Fruit fly (Drosophila melanogaster) whole organism, embryonic: ENCODE measurements around the gene CG34057.

ENCODE experiments used
- ATbp ChIP-seq: fragments of 200-800 bp; sonication (Bioruptor generic); optimal IDR thresholded peaks from 2 replicates; lab custom pipeline; 2017; ENCODE audit warnings: missing biosample characterization, mild to moderate bottlenecking, missing genetic modification characterization, missing genetic modification reagents
- Asciz ChIP-seq: fragments of 200-800 bp; sonication (Bioruptor generic); optimal IDR thresholded peaks from 2 replicates; lab custom pipeline; 2017; ENCODE audit warnings: missing biosample characterization, mild to moderate bottlenecking, missing genetic modification characterization, missing genetic modification reagents
- CG10565 ChIP-seq: fragments of 200-800 bp; sonication (Bioruptor generic); optimal IDR thresholded peaks from 3 replicates; lab custom pipeline; 2016; ENCODE audit warnings: missing biosample characterization, mild to moderate bottlenecking, missing genetic modification characterization
- CG11456 ChIP-seq: fragments of 200-800 bp; sonication (Bioruptor generic); IDR thresholded peaks from 3 replicates; pipeline ENCODE4 v1.3.6; 2022; ENCODE audit warnings: missing biosample characterization, missing genetic modification characterization
- CG14014 ChIP-seq: fragments of 200-800 bp; sonication (Bioruptor generic); IDR thresholded peaks from 2 replicates; pipeline ENCODE4 v1.3.6; 2022; ENCODE audit warnings: missing biosample characterization, missing genetic modification characterization
- CG17361 ChIP-seq: fragments of 200-800 bp; sonication (Bioruptor generic); IDR thresholded peaks from 3 replicates; pipeline ENCODE4 v1.3.6; 2022; ENCODE audit warnings: missing biosample characterization, missing genetic modification characterization
- CG2712 ChIP-seq: fragments of 200-800 bp; optimal IDR thresholded peaks from 3 replicates; lab custom pipeline; 2019; ENCODE audit warnings: missing biosample characterization, mild to moderate bottlenecking, missing genetic modification characterization, moderate library complexity
- CG30403 ChIP-seq: fragments of 200-800 bp; sonication (Bioruptor generic); optimal IDR thresholded peaks from 3 replicates; lab custom pipeline; 2016; ENCODE audit warnings: missing biosample characterization, missing genetic modification characterization
- CG4820 ChIP-seq: fragments of 200-800 bp; sonication (Bioruptor generic); optimal IDR thresholded peaks from 3 replicates; lab custom pipeline; 2016; ENCODE audit warnings: missing biosample characterization, missing genetic modification characterization
- CG6175 ChIP-seq: fragments of 200-800 bp; sonication (Bioruptor generic); IDR thresholded peaks from 3 replicates; pipeline ENCODE4 v1.3.6; 2022; ENCODE audit warnings: missing biosample characterization, missing genetic modification characterization
- CG7372 ChIP-seq: fragments of 200-800 bp; sonication (Bioruptor generic); IDR thresholded peaks from 2 replicates; pipeline ENCODE4 v1.3.6; 2022; ENCODE audit warnings: missing biosample characterization, missing genetic modification characterization
- CG9932 ChIP-seq: fragments of 200-800 bp; sonication (Bioruptor generic); IDR thresholded peaks from 2 replicates; pipeline ENCODE4 v1.3.6; 2022; ENCODE audit warnings: missing biosample characterization, missing genetic modification characterization
- CTCF ChIP-seq: fragments of 200-800 bp; sonication (Bioruptor generic); optimal IDR thresholded peaks from 2 replicates; lab custom pipeline; 2017; ENCODE audit warnings: missing biosample characterization, mild to moderate bottlenecking, missing genetic modification characterization, moderate library complexity
- Dfd ChIP-seq, 2 experiments: fragments of >200 bp; optimal IDR thresholded peaks; 2 replicates each; lab custom pipeline; 2017; ENCODE audit warnings: missing biosample characterization in 2 of 2, missing genetic modification characterization in 2 of 2
- Ets65A ChIP-seq: fragments of 200-800 bp; sonication (Bioruptor generic); peaks from one replicate; lab custom pipeline; 2016; ENCODE audit warnings: missing biosample characterization, missing genetic modification characterization
- Lpt ChIP-seq: fragments of >200 bp; optimal IDR thresholded peaks from 2 replicates; lab custom pipeline; 2018; ENCODE audit warnings: missing biosample characterization, missing genetic modification characterization
- Max ChIP-seq: fragments of 200-800 bp; sonication (Bioruptor generic); optimal IDR thresholded peaks from 2 replicates; lab custom pipeline; 2016; ENCODE audit warnings: missing biosample characterization, mild to moderate bottlenecking, missing genetic modification characterization
- Med ChIP-seq: fragments of 200-800 bp; sonication (Bioruptor generic); peaks from one replicate; lab custom pipeline; 2016; ENCODE audit warnings: missing biosample characterization, missing genetic modification characterization, mild to moderate bottlenecking, inconsistent platforms, moderate library complexity
- Nf-YA ChIP-seq: fragments of 200-800 bp; sonication (Bioruptor generic); IDR thresholded peaks from 2 replicates; pipeline ENCODE4 v1.3.6; 2022; ENCODE audit warnings: missing biosample characterization, missing genetic modification characterization
- Rfx ChIP-seq: fragments of 200-800 bp; sonication (Bioruptor generic); IDR thresholded peaks from 2 replicates; pipeline ENCODE4 v1.3.6; 2022; ENCODE audit warnings: missing biosample characterization, missing genetic modification characterization
- Side ChIP-seq: fragments of 200-800 bp; sonication (Bioruptor generic); optimal IDR thresholded peaks from 2 replicates; lab custom pipeline; 2016; ENCODE audit warnings: missing biosample characterization, missing genetic modification characterization
- Trl ChIP-seq, 3 experiments: fragments of >200 bp in 2 of 3; fragments of 200-800 bp in 1 of 3; sonication (Bioruptor generic) in 1 of 3; optimal IDR thresholded peaks; 2 replicates in 1 of 3; 3 replicates in 2 of 3; lab custom pipeline; 2016 to 2017; ENCODE audit warnings: missing biosample characterization in 1 of 3, missing genetic modification characterization in 1 of 3
- YL-1 ChIP-seq: fragments of 200-800 bp; sonication (Bioruptor generic); optimal IDR thresholded peaks from 3 replicates; lab custom pipeline; 2017; ENCODE audit warnings: missing biosample characterization, mild to moderate bottlenecking, missing genetic modification characterization
- ash1 ChIP-seq: fragments of 200-800 bp; sonication (Bioruptor generic); optimal IDR thresholded peaks from 2 replicates; lab custom pipeline; 2018; ENCODE audit warnings: missing biosample characterization, mild to moderate bottlenecking, missing genetic modification characterization
- bab2 ChIP-seq: fragments of 200-800 bp; sonication (Bioruptor generic); optimal IDR thresholded peaks from 2 replicates; lab custom pipeline; 2016; ENCODE audit warnings: missing biosample characterization, missing genetic modification characterization
- bsh ChIP-seq, 2 experiments: fragments of 200-800 bp; sonication (Bioruptor generic); optimal IDR thresholded peaks; 2 replicates each; lab custom pipeline; 2017 to 2018; ENCODE audit warnings: mild to moderate bottlenecking in 2 of 2, missing biosample characterization in 2 of 2, missing genetic modification characterization in 2 of 2, moderate library complexity in 1 of 2
- dpn ChIP-seq, 2 experiments: fragments of 200-800 bp; sonication (Bioruptor generic); optimal IDR thresholded peaks; 3 replicates each; lab custom pipeline; 2016; ENCODE audit warnings: missing biosample characterization in 2 of 2, missing genetic modification characterization in 2 of 2
- fd96Cb ChIP-seq: fragments of 200-800 bp; sonication (Bioruptor generic); optimal IDR thresholded peaks from 2 replicates; lab custom pipeline; 2018; ENCODE audit warnings: missing biosample characterization, mild to moderate bottlenecking, missing genetic modification characterization, moderate library complexity
- gcm ChIP-seq: fragments of 200-800 bp; sonication (Bioruptor generic); optimal IDR thresholded peaks from 2 replicates; lab custom pipeline; 2019; ENCODE audit warnings: missing biosample characterization, mild to moderate bottlenecking, missing genetic modification characterization, moderate library complexity
- hb ChIP-seq: fragments of 200-800 bp; sonication (Bioruptor generic); IDR thresholded peaks from 3 replicates; pipeline ENCODE4 v1.3.6; 2022; ENCODE audit warnings: missing biosample characterization, missing genetic modification characterization; ENCODE audit not compliant: partially characterized antibody
- hbn ChIP-seq: fragments of 200-800 bp; sonication (Bioruptor generic); IDR thresholded peaks from 2 replicates; pipeline ENCODE4 v1.3.6; 2022; ENCODE audit warnings: missing biosample characterization, missing genetic modification characterization; ENCODE audit not compliant: partially characterized antibody
- kni ChIP-seq: fragments of 200-800 bp; sonication (Bioruptor generic); optimal IDR thresholded peaks from 3 replicates; lab custom pipeline; 2017; ENCODE audit warnings: mild to moderate bottlenecking, missing biosample characterization, missing genetic modification reagents, missing genetic modification characterization
- oc ChIP-seq: fragments of 200-800 bp; sonication (Bioruptor generic); optimal IDR thresholded peaks from 2 replicates; lab custom pipeline; 2018; ENCODE audit warnings: missing biosample characterization, mild to moderate bottlenecking, missing genetic modification characterization, moderate library complexity
- odd ChIP-seq: fragments of 200-800 bp; sonication (Bioruptor generic); optimal IDR thresholded peaks from 2 replicates; lab custom pipeline; 2017; ENCODE audit warnings: missing biosample characterization, mild to moderate bottlenecking, missing genetic modification characterization
- p53 ChIP-seq: fragments of 200-800 bp; sonication (Bioruptor generic); optimal IDR thresholded peaks from 2 replicates; lab custom pipeline; 2016; ENCODE audit warnings: missing biosample characterization, missing genetic modification characterization
- repo ChIP-seq: fragments of 200-800 bp; sonication (Bioruptor generic); optimal IDR thresholded peaks from 2 replicates; lab custom pipeline; 2016; ENCODE audit warnings: missing biosample characterization, missing genetic modification characterization
- scrt ChIP-seq: fragments of 200-800 bp; sonication (Bioruptor generic); optimal IDR thresholded peaks from 2 replicates; lab custom pipeline; 2018; ENCODE audit warnings: missing biosample characterization, mild to moderate bottlenecking, missing genetic modification characterization, moderate library complexity
- seq ChIP-seq: fragments of 200-800 bp; sonication (Bioruptor generic); IDR thresholded peaks from 2 replicates; pipeline ENCODE4 v1.3.6; 2022; ENCODE audit warnings: missing biosample characterization, missing genetic modification characterization
- sob ChIP-seq: fragments of 200-800 bp; sonication (Bioruptor generic); IDR thresholded peaks from 2 replicates; pipeline ENCODE4 v1.3.6; 2022; ENCODE audit warnings: missing biosample characterization, missing genetic modification characterization
- zfh1 ChIP-seq: fragments of 200-800 bp; sonication (Bioruptor generic); IDR thresholded peaks from 3 replicates; pipeline ENCODE4 v1.3.6; 2022; ENCODE audit warnings: missing biosample characterization, missing genetic modification characterization

Gene CG34057

dm6 chr3L:884239-884638 lies 12.9 kb upstream of the CG34057 start (continued):
- no peak for TF ChIP-seq bsh (GFP tag; optimal IDR thresholded peaks at IDR 0.05; lab: Kevin White, UChicago)
- 0 out of 3 replicates have a peak, but pooled peaks have one; percentile 4 for TF ChIP-seq CG11456 (GFP tag; lab: Robert Waterston, UW)
- TF ChIP-seq Max = no peak
- no peak for TF ChIP-seq p53
- TF ChIP-seq sob (GFP tag; lab: Robert Waterston, UW) = peak; percentile 23; the same call in 1 of the 2 replicates
- no peak for TF ChIP-seq seq (GFP tag; lab: Robert Waterston, UW)
- no peak for TF ChIP-seq oc (tag; lab: Kevin White, UChicago)
- TF ChIP-seq Ets65A = no peak
- no peak for TF ChIP-seq CG30403 (GFP tag; lab: Kevin White, UChicago)
- TF ChIP-seq dpn (GFP tag; optimal IDR thresholded peaks at IDR 0.05; lab: Kevin White, UChicago) = peak in 1 of 2 experiments; percentile 8
- TF ChIP-seq Rfx (GFP tag; lab: Robert Waterston, UW) = peak; percentile 66
- TF ChIP-seq scrt (GFP tag; lab: Kevin White, UChicago) = peak; percentile 75
- TF ChIP-seq CG14014 = no peak
- peak; percentile 23; the same call in 1 of the 2 replicates for TF ChIP-seq CG9932 (GFP tag; lab: Robert Waterston, UW)

dm6 chr3L:885006-885405 lies 12.2 kb upstream of the CG34057 start:
- TF ChIP-seq CG7372 (GFP tag; lab: Robert Waterston, UW) = 0 out of 2 replicates have a peak, but pooled peaks have one; percentile 50
- no peak for TF ChIP-seq CTCF (GFP tag; lab: Kevin White, UChicago)
- no peak for TF ChIP-seq bab2 (GFP tag; lab: Kevin White, UChicago)
- TF ChIP-seq gcm (GFP tag; lab: Kevin White, UChicago) = peak; percentile 9
- no peak for TF ChIP-seq Dfd (GFP tag; optimal IDR thresholded peaks at IDR 0.05; lab: Kevin White, UChicago)
- TF ChIP-seq odd (GFP tag; lab: Kevin White, UChicago) = no peak
- no peak for TF ChIP-seq ATbp
- peak; percentile 10 for TF ChIP-seq Ets65A
- TF ChIP-seq zfh1 (GFP tag; lab: Robert Waterston, UW) = no peak
- TF ChIP-seq CG17361 = no peak
- no peak for TF ChIP-seq Trl (optimal IDR thresholded peaks at IDR 0.05; lab: Kevin White, UChicago)
- no peak for TF ChIP-seq Trl (GFP tag; optimal IDR thresholded peaks at IDR 0.05; lab: Kevin White, UChicago)
- TF ChIP-seq CG4820 (GFP tag; lab: Kevin White, UChicago) = no peak
- no peak for TF ChIP-seq CG10565 (GFP tag; lab: Kevin White, UChicago)
- TF ChIP-seq CG6175 = no peak
- no peak for TF ChIP-seq YL-1 (GFP tag; lab: Kevin White, UChicago)
- TF ChIP-seq ash1 (GFP tag; lab: Kevin White, UChicago) = no peak
- TF ChIP-seq repo (GFP tag; lab: Kevin White, UChicago) = no peak
- TF ChIP-seq kni = no peak
- no peak for TF ChIP-seq Lpt (GFP tag; lab: Kevin White, UChicago)
- no peak for TF ChIP-seq Side
- TF ChIP-seq hbn (GFP tag; lab: Robert Waterston, UW) = no peak
- no peak for TF ChIP-seq fd96Cb
- no peak for TF ChIP-seq oc (tag; lab: Kevin White, UChicago)
- TF ChIP-seq CG2712 (tag; lab: Kevin White, UChicago) = no peak
- TF ChIP-seq Med (GFP tag; lab: Kevin White, UChicago) = peak; percentile 20
- TF ChIP-seq Nf-YA (GFP tag; lab: Robert Waterston, UW) = no peak
- TF ChIP-seq Asciz = no peak
- no peak for TF ChIP-seq hb
